Worm (Caenorhabditis elegans): ENCODE results near the gene wdr-83.

The wdr-83 gene

DNA sequence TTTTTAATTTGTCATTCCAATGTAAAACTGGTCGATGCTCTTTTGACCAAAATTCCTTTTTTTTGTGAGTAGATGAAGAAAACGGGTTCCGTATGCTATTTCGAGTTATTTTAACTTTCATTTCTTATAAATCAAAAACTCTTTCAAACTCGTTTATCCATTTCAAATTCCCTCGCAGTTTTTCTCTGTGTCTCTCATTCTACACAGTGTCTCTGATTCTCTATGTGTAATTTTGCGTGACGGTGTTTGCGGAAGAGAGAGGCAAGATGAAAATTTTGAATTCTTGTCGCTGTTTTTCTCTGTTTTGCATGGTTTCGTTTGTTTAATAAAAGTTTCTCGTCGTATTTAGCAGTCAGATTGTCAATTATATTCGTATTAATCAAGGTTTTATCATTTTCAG lies 32.4 kb downstream of the wdr-83 start, which contains the start of gene citk-2:
citk-2 (plus strand) TSS at position 399 of the 400 bp plus-strand sequence.
- TF ChIP-seq nhr-25 (tag; optimal IDR thresholded peaks at IDR 0.05; ENCODE audit: borderline replicate concordance, insufficient read depth), result peak; percentile 26
- TF ChIP-seq D1046.2 (GFP tag; IDR thresholded peaks at IDR 0.05), result no peak
- peak; percentile 45 for TF ChIP-seq spr-1 (tag; optimal IDR thresholded peaks at IDR 0.05)
- TF ChIP-seq mdl-1 (tag; optimal IDR thresholded peaks at IDR 0.05), result no peak
- TF ChIP-seq lsy-2 (tag; optimal IDR thresholded peaks at IDR 0.05), result no peak
- no peak for TF ChIP-seq daf-12 (tag; optimal IDR thresholded peaks at IDR 0.05)
- no peak for TF ChIP-seq R02D3.7 (tag; optimal IDR thresholded peaks at IDR 0.05)
- no peak for TF ChIP-seq nhr-102 (tag; optimal IDR thresholded peaks at IDR 0.05)
- TF ChIP-seq mxl-2 (GFP tag; conservative IDR thresholded peaks at IDR 0.05), result no peak
- TF ChIP-seq daf-16 (GFP tag; optimal IDR thresholded peaks at IDR 0.05), result no peak
- no peak for TF ChIP-seq daf-16 (tag; optimal IDR thresholded peaks at IDR 0.05)
- peak; percentile 97 for TF ChIP-seq aha-1 (tag)
- no peak for TF ChIP-seq ztf-11 (tag; optimal IDR thresholded peaks at IDR 0.05)
- TF ChIP-seq unc-130 (GFP tag; optimal IDR thresholded peaks at IDR 0.05), result no peak
- no peak for TF ChIP-seq tra-1 (GFP tag; IDR thresholded peaks at IDR 0.05)
- peak; percentile 42 for TF ChIP-seq zip-2 (tag; optimal IDR thresholded peaks at IDR 0.05)
- peak; percentile 47 for TF ChIP-seq spr-3 (GFP tag; optimal IDR thresholded peaks at IDR 0.05)
- peak; percentile 57 for TF ChIP-seq jun-1 (tag; optimal IDR thresholded peaks at IDR 0.05)
- no peak for TF ChIP-seq zag-1 (tag; optimal IDR thresholded peaks at IDR 0.05)
- TF ChIP-seq duxl-1 (tag; optimal IDR thresholded peaks at IDR 0.05; ENCODE audit: poor library complexity), result peak; percentile 74
- peak; percentile 79 for TF ChIP-seq T26A8.4 (GFP tag; IDR thresholded peaks at IDR 0.05)
- TF ChIP-seq zfp-2 (tag; optimal IDR thresholded peaks at IDR 0.05), result no peak
- no peak for TF ChIP-seq egl-43 (GFP tag; IDR thresholded peaks at IDR 0.05)
- no peak for TF ChIP-seq pha-4 (GFP tag; IDR thresholded peaks at IDR 0.05)
- peak; percentile 79 for TF ChIP-seq pha-4 (tag; optimal IDR thresholded peaks at IDR 0.05)
- peak; percentile 62 for TF ChIP-seq dmd-6 (GFP tag; IDR thresholded peaks at IDR 0.05)
- peak; percentile 68 for TF ChIP-seq madf-9 (GFP tag; conservative IDR thresholded peaks at IDR 0.05)
- TF ChIP-seq F37D6.2 (tag; optimal IDR thresholded peaks at IDR 0.05), result peak; percentile 29
- TF ChIP-seq ctbp-1 (GFP tag; IDR thresholded peaks at IDR 0.05), result no peak
- TF ChIP-seq dmd-8 (GFP tag; IDR thresholded peaks at IDR 0.05), result no peak
- TF ChIP-seq gei-8 (GFP tag; optimal IDR thresholded peaks at IDR 0.05), result no peak
- TF ChIP-seq nhr-6 (tag; optimal IDR thresholded peaks at IDR 0.05), result peak; percentile 54
- peak in 1 of 2 experiments; percentile 34 for TF ChIP-seq hif-1 (tag; optimal IDR thresholded peaks at IDR 0.05)
- peak in 1 of 2 experiments; percentile 91 for TF ChIP-seq unc-62 (GFP tag; optimal IDR thresholded peaks at IDR 0.05 in 1 of 2)
- TF ChIP-seq unc-62 (tag; optimal IDR thresholded peaks at IDR 0.05), result no peak
- TF ChIP-seq nhr-42 (GFP tag; IDR thresholded peaks at IDR 0.05), result peak; percentile 84
- TF ChIP-seq hlh-30 (tag; optimal IDR thresholded peaks at IDR 0.05; ENCODE audit: insufficient read depth), result no peak
- no peak for TF ChIP-seq F44E2.7 (GFP tag; IDR thresholded peaks at IDR 0.05)
- TF ChIP-seq mep-1 (tag; optimal IDR thresholded peaks at IDR 0.05), result no peak
- TF ChIP-seq hmg-1.1 (GFP tag; IDR thresholded peaks at IDR 0.05), result peak; percentile 90
- TF ChIP-seq nhr-77 (tag; optimal IDR thresholded peaks at IDR 0.05), result no peak
- TF ChIP-seq lim-7 (GFP tag; IDR thresholded peaks at IDR 0.05), result no peak
- no peak for TF ChIP-seq F49E8.2 (tag; optimal IDR thresholded peaks at IDR 0.05; ENCODE audit: borderline replicate concordance)
- peak; percentile 30 for TF ChIP-seq fkh-10 (GFP tag; optimal IDR thresholded peaks at IDR 0.05)
- TF ChIP-seq nhr-111 (GFP tag; optimal IDR thresholded peaks at IDR 0.05), result no peak
- peak; percentile 100 for TF ChIP-seq dpl-1 (GFP tag; optimal IDR thresholded peaks at IDR 0.05)
- peak; percentile 93 for TF ChIP-seq mes-2 (tag; optimal IDR thresholded peaks at IDR 0.05; ENCODE audit: poor library complexity, severe bottlenecking)
- TF ChIP-seq hlh-11 (tag; optimal IDR thresholded peaks at IDR 0.05), result peak; percentile 66
- peak; percentile 74 for TF ChIP-seq nhr-11 (tag; optimal IDR thresholded peaks at IDR 0.05)
- no peak for TF ChIP-seq nhr-41 (GFP tag; IDR thresholded peaks at IDR 0.05)
- peak; percentile 68; the same call in 1 of the 2 replicates for TF ChIP-seq lin-1 (GFP tag; IDR thresholded peaks at IDR 0.05)
- TF ChIP-seq daf-8 (GFP tag; IDR thresholded peaks at IDR 0.05), result no peak

Data from whole organism, L4 larva.